Worm (Caenorhabditis elegans): ENCODE data around the gene K12H6.9.

DNA sequence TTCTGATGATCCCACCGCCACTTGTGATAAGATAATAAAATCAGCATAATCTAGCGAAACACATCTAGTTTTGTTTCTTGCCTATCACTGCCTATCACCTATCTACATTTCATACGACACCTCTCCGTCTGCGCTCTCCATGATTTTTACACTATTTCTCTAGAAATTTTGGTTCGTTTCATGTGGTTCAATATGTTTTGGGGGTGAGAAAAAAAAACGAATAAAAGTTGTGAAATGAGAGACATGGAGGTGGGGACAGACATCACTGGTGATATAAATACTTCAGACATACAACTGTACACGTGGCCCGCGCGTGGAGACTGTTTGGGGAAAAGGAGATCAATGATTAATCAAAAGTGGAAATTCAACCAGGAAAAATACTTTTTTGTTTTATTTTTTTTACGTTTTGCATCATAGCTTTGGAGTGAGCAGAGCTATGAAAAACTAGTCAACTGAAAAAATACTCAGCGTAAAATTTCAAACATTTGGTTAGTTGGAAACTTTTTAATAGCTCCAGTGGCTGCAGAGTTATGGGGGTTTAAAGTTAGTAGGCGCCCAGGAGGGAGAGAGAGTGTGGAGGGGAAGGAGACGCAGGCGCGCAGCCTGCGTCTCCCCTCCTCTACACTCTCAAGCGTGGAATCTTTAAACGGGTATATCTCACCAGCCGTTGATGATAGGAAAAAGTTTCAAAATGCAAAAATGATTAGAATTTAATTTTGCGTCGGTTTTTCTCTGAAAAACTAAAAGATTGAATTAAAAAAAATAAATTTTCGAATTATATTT lies 21.2 kb upstream of the K12H6.9 start:
- TF ChIP-seq sea-2 (GFP tag; IDR thresholded peaks at IDR 0.05) (no peak), unc-62 (GFP tag; optimal IDR thresholded peaks at IDR 0.05) (no peak), B0261.1 (tag; optimal IDR thresholded peaks at IDR 0.05) (no peak), ama-1 (optimal IDR thresholded peaks at IDR 0.05) (no peak), ama-1 (GFP tag; optimal IDR thresholded peaks at IDR 0.05) (no peak), pha-4 (tag; optimal IDR thresholded peaks at IDR 0.05) (no peak), nfya-2 (GFP tag; IDR thresholded peaks at IDR 0.05) (no peak), efl-1 (GFP tag; optimal IDR thresholded peaks at IDR 0.05) (no peak)
